Worm (Caenorhabditis elegans) whole organism, L4 larva: ENCODE results near the gene cwp-5.

ENCODE experiments used
- D1046.2 ChIP-seq: fragments of 200-800 bp; sonication (Bioruptor generic); IDR thresholded peaks from 2 replicates; pipeline ENCODE4 v1.3.6; 2022; ENCODE audit warnings: missing genetic modification characterization, missing compliant biosample characterization
- F10B5.3 ChIP-seq: sonication (generic microtip); optimal IDR thresholded peaks from 2 replicates; lab custom pipeline; 2016; ENCODE audit warnings: mild to moderate bottlenecking, missing genetic modification characterization, missing compliant biosample characterization
- T26A8.4 ChIP-seq: fragments of 200-800 bp; sonication (Bioruptor generic); IDR thresholded peaks from 2 replicates; pipeline ENCODE4 v1.3.6; 2022; ENCODE audit warnings: missing genetic modification characterization, missing compliant biosample characterization
- ZK337.2 ChIP-seq: fragments of 200-800 bp; sonication (Bioruptor generic); IDR thresholded peaks from 2 replicates; pipeline ENCODE4 v1.3.6; 2022; ENCODE audit warnings: missing genetic modification reagents, missing genetic modification characterization, missing compliant biosample characterization
- aha-1 ChIP-seq: fragments of 150-350 bp; peaks from one replicate; lab custom pipeline; 2014; ENCODE audit warnings: missing biosample characterization, missing genetic modification characterization
- ceh-20 ChIP-seq: fragments of 200-800 bp; sonication (Bioruptor generic); IDR thresholded peaks from 2 replicates; pipeline ENCODE4 v1.3.6; 2022; ENCODE audit warnings: missing genetic modification reagents, missing genetic modification characterization, missing compliant biosample characterization
- ceh-44 ChIP-seq: fragments of 200-800 bp; sonication (Bioruptor generic); IDR thresholded peaks from 2 replicates; pipeline ENCODE4 v1.3.6; 2022; ENCODE audit warnings: missing genetic modification reagents, missing genetic modification characterization, missing compliant biosample characterization
- ceh-82 ChIP-seq: sonication (generic microtip); optimal IDR thresholded peaks from 2 replicates; lab custom pipeline; 2017; ENCODE audit warnings: missing biosample characterization, missing genetic modification characterization
- daf-12 ChIP-seq: fragments of 150-350 bp; optimal IDR thresholded peaks from 2 replicates; lab custom pipeline; 2014; ENCODE audit warnings: missing biosample characterization, missing genetic modification reagents, missing genetic modification characterization
- daf-16 ChIP-seq, 3 experiments: sonication (generic microtip); optimal IDR thresholded peaks; 2 replicates each; lab custom pipeline; 2016 to 2017; ENCODE audit warnings: missing genetic modification characterization in 3 of 3, missing genetic modification reagents in 3 of 3, mild to moderate bottlenecking in 2 of 3, missing compliant biosample characterization in 2 of 3, missing biosample characterization in 1 of 3, moderate library complexity in 1 of 3
- daf-8 ChIP-seq: fragments of 200-800 bp; sonication (Bioruptor generic); IDR thresholded peaks from 2 replicates; pipeline ENCODE4 v1.3.6; 2022; ENCODE audit warnings: missing genetic modification characterization, missing compliant biosample characterization
- dmd-6 ChIP-seq: fragments of 200-800 bp; sonication (Bioruptor generic); IDR thresholded peaks from 2 replicates; pipeline ENCODE4 v1.3.6; 2022; ENCODE audit warnings: missing genetic modification reagents, missing genetic modification characterization, missing compliant biosample characterization
- duxl-1 ChIP-seq: sonication (generic microtip); optimal IDR thresholded peaks from 2 replicates; lab custom pipeline; 2016; ENCODE audit warnings: mild to moderate bottlenecking, missing genetic modification characterization, moderate library complexity, missing compliant biosample characterization; ENCODE audit not compliant: poor library complexity
- egl-27 ChIP-seq: sonication (generic microtip); optimal IDR thresholded peaks from 3 replicates; lab custom pipeline; 2017; ENCODE audit warnings: missing biosample characterization, missing genetic modification reagents, missing genetic modification characterization
- fkh-10 ChIP-seq: fragments of 150-350 bp; optimal IDR thresholded peaks from 2 replicates; lab custom pipeline; 2014; ENCODE audit warnings: missing biosample characterization, missing genetic modification reagents, missing genetic modification characterization
- fos-1 ChIP-seq: fragments of 150-350 bp; optimal IDR thresholded peaks from 2 replicates; lab custom pipeline; 2014; ENCODE audit warnings: missing biosample characterization, missing genetic modification characterization
- hif-1 ChIP-seq, 2 experiments: sonication (generic microtip); optimal IDR thresholded peaks; 2 replicates each; lab custom pipeline; 2016 to 2017; ENCODE audit warnings: missing compliant biosample characterization in 2 of 2, missing genetic modification characterization in 2 of 2, missing genetic modification reagents in 2 of 2, missing genotype in 2 of 2, mild to moderate bottlenecking in 1 of 2
- hlh-30 ChIP-seq: sonication (generic microtip); optimal IDR thresholded peaks from 2 replicates; lab custom pipeline; 2017; ENCODE audit warnings: antibody characterized with exemption, mild to moderate bottlenecking, missing genetic modification characterization, missing compliant biosample characterization; ENCODE audit not compliant: insufficient read depth
- jun-1 ChIP-seq: fragments of 150-350 bp; optimal IDR thresholded peaks from 2 replicates; lab custom pipeline; 2014; ENCODE audit warnings: missing biosample characterization, missing genetic modification reagents, missing genetic modification characterization
- lim-7 ChIP-seq: fragments of 200-800 bp; sonication (Bioruptor generic); IDR thresholded peaks from 2 replicates; pipeline ENCODE4 v1.3.6; 2022; ENCODE audit warnings: missing genetic modification characterization, missing compliant biosample characterization
- lin-1 ChIP-seq: fragments of 200-800 bp; sonication (Bioruptor generic); IDR thresholded peaks from 2 replicates; pipeline ENCODE4 v1.3.6; 2022; ENCODE audit warnings: missing genetic modification reagents, missing genetic modification characterization, missing compliant biosample characterization
- lin-15B ChIP-seq: fragments of 150-350 bp; sonication (generic microtip); optimal IDR thresholded peaks from 3 replicates; lab custom pipeline; 2014; ENCODE audit warnings: missing biosample characterization, missing genetic modification characterization
- lir-3 ChIP-seq: sonication (generic microtip); optimal IDR thresholded peaks from 2 replicates; lab custom pipeline; 2016; ENCODE audit warnings: mild to moderate bottlenecking, missing genetic modification characterization, missing compliant biosample characterization
- mdl-1 ChIP-seq, 2 experiments: fragments of 150-350 bp in 1 of 2; sonication (generic microtip) in 1 of 2; optimal IDR thresholded peaks; 2 replicates each; lab custom pipeline; 2014 to 2017; ENCODE audit warnings: missing biosample characterization in 2 of 2, missing genetic modification characterization in 2 of 2
- mdt-29 ChIP-seq: fragments of 200-800 bp; sonication (Bioruptor generic); IDR thresholded peaks from 2 replicates; pipeline ENCODE4 v1.3.6; 2022; ENCODE audit warnings: missing genetic modification reagents, missing genetic modification characterization, missing compliant biosample characterization
- mes-2 ChIP-seq: sonication (generic microtip); optimal IDR thresholded peaks from 2 replicates; lab custom pipeline; 2016; ENCODE audit warnings: missing genotype, mild to moderate bottlenecking, missing genetic modification characterization, missing compliant biosample characterization; ENCODE audit not compliant: poor library complexity, severe bottlenecking
- mxl-2 ChIP-seq: fragments of 200-800 bp; sonication (Bioruptor generic); conservative IDR thresholded peaks from 2 replicates; pipeline ENCODE4 v1.3.6; 2022; ENCODE audit warnings: missing genetic modification reagents, missing genetic modification characterization, missing compliant biosample characterization
- nhr-111 ChIP-seq: fragments of 200-800 bp; sonication (Bioruptor generic); optimal IDR thresholded peaks from 2 replicates; lab custom pipeline; 2018; ENCODE audit warnings: mild to moderate bottlenecking, missing genetic modification characterization, missing compliant biosample characterization
- nhr-28 ChIP-seq: fragments of 150-350 bp; optimal IDR thresholded peaks from 2 replicates; lab custom pipeline; 2014; ENCODE audit warnings: missing biosample characterization, missing genetic modification characterization
- nhr-41 ChIP-seq: fragments of 200-800 bp; sonication (Bioruptor generic); IDR thresholded peaks from 2 replicates; pipeline ENCODE4 v1.3.6; 2022; ENCODE audit warnings: missing genetic modification reagents, missing genetic modification characterization, missing compliant biosample characterization
- pha-4 ChIP-seq, 2 experiments: fragments of 150-350 bp in 1 of 2; fragments of 200-800 bp in 1 of 2; sonication (Bioruptor generic) in 1 of 2; IDR thresholded peaks in 1 of 2; optimal IDR thresholded peaks in 1 of 2; 2 replicates each; pipeline versions ENCODE4 v1.3.6 to Lab custom; 2014 to 2022; ENCODE audit warnings: missing genetic modification characterization in 2 of 2, missing genetic modification reagents in 2 of 2, missing biosample characterization in 1 of 2, missing compliant biosample characterization in 1 of 2
- php-3 ChIP-seq: fragments of 200-800 bp; sonication (Bioruptor generic); IDR thresholded peaks from 2 replicates; pipeline ENCODE4 v1.3.6; 2022; ENCODE audit warnings: missing genetic modification reagents, missing genetic modification characterization, missing compliant biosample characterization
- pqm-1 ChIP-seq: sonication (generic microtip); optimal IDR thresholded peaks from 2 replicates; lab custom pipeline; 2017; ENCODE audit warnings: missing biosample characterization, missing genetic modification characterization
- rbr-2 ChIP-seq: sonication (generic microtip); optimal IDR thresholded peaks from 2 replicates; lab custom pipeline; 2016; ENCODE audit warnings: missing genotype, missing genetic modification characterization, missing compliant biosample characterization
- sdz-12 ChIP-seq: fragments of 200-800 bp; sonication (Bioruptor generic); optimal IDR thresholded peaks from 2 replicates; lab custom pipeline; 2018; ENCODE audit warnings: mild to moderate bottlenecking, missing genetic modification characterization, missing compliant biosample characterization
- skn-1 ChIP-seq: fragments of 150-350 bp; optimal IDR thresholded peaks from 2 replicates; lab custom pipeline; 2014; ENCODE audit warnings: missing biosample characterization, missing genetic modification characterization
- spr-1 ChIP-seq: sonication (generic microtip); optimal IDR thresholded peaks from 2 replicates; lab custom pipeline; 2016; ENCODE audit warnings: mild to moderate bottlenecking, missing genetic modification characterization, missing compliant biosample characterization
- tra-1 ChIP-seq: fragments of 200-800 bp; sonication (Bioruptor generic); IDR thresholded peaks from 2 replicates; pipeline ENCODE4 v1.3.6; 2022; ENCODE audit warnings: missing genetic modification reagents, missing genetic modification characterization, missing compliant biosample characterization
- unc-39 ChIP-seq: sonication (generic microtip); optimal IDR thresholded peaks from 2 replicates; lab custom pipeline; 2017; ENCODE audit warnings: missing biosample characterization, missing genetic modification characterization
- unc-62 ChIP-seq, 3 experiments: fragments of 150-350 bp in 1 of 3; sonication (generic microtip); optimal IDR thresholded peaks in 2 of 3; peaks in 1 of 3; 1 replicate in 1 of 3; 2 replicates in 2 of 3; lab custom pipeline; 2014 to 2017; ENCODE audit warnings: missing biosample characterization in 3 of 3, missing genetic modification characterization in 3 of 3, missing genetic modification reagents in 3 of 3, missing genotype in 1 of 3
- zip-2 ChIP-seq: fragments of 150-350 bp; optimal IDR thresholded peaks from 2 replicates; lab custom pipeline; 2014; ENCODE audit warnings: missing biosample characterization, missing genetic modification characterization

Gene cwp-5

DNA sequence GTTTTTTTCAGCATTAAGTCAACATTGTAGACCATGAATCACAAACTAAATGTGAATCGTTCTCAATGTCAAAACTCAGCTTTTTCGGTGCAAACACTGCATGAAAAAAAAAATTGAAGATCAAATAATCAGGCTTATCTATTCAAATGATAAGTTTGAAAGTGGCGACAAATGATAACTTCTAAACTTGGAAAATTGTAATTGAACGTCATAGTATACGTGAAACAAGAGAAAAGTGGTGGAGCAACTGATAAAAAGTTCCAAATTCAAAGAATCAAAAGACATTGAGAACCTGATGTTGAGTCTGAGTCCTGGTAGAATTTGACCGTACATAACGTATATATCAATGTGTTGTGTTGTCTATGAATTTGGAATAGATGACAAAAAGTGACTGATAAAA lies 26.6 kb downstream of the cwp-5 start (continued):
- TF ChIP-seq unc-62 (GFP tag; optimal IDR thresholded peaks at IDR 0.05 in 1 of 2; lab: Kevin White, UChicago) (peak in 1 of 2 experiments; percentile 40), unc-62 (tag; optimal IDR thresholded peaks at IDR 0.05; lab: Kevin White, UChicago) (no peak), aha-1 (tag; lab: Kevin White, UChicago) (no peak), spr-1 (tag; lab: Kevin White, UChicago) (no peak), sdz-12 (GFP tag; lab: Kevin White, UChicago) (no peak), zip-2 (tag; lab: Kevin White, UChicago) (no peak), ceh-20 (GFP tag; lab: Robert Waterston, UW) (no peak), T26A8.4 (GFP tag; lab: Robert Waterston, UW) (no peak), hlh-30 (tag; lab: Kevin White, UChicago) (no peak), skn-1 (no peak), mdt-29 (GFP tag; lab: Robert Waterston, UW) (no peak), egl-27 (no peak), hif-1 (tag; optimal IDR thresholded peaks at IDR 0.05; lab: Kevin White, UChicago) (no peak), daf-12 (tag; lab: Kevin White, UChicago) (no peak), dmd-6 (GFP tag; lab: Robert Waterston, UW) (peak; percentile 77)

DNA sequence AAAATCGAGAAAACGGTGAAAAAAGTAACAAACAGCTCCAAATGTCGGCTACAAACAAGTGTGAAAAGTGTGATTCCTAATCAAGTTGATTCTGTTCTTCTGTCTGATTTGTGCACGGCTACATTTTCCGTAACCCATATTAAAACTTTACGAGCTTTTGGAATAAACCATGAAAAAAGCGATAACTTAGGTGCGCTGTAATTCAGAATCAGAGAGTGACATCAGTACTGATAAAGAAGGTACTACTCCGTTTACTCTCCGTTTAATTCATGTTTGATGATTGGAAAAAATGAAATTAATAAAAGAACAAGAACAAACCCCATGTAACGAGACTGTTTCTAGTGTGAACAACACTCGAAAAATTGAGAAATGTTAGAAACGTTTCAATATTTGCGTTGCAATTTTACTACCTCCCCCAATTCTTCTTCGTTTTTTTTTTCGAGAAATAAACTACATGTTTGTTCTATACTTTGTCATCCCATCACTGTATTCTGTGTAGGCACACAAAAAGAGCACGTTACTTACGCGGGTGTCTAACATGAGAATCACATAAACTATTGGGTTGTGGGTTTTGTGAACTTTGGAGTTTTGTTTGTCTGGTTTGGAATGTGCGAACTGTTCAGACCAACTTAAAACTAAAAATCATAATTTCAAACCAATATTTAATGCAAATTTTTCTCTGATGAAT lies 27.3 kb downstream of the cwp-5 start:
- no peak for TF ChIP-seq F10B5.3 (tag; lab: Kevin White, UChicago)
- no peak for TF ChIP-seq mdl-1 (tag; optimal IDR thresholded peaks at IDR 0.05; lab: Kevin White, UChicago)
- TF ChIP-seq zip-2 (tag; lab: Kevin White, UChicago) = no peak
- TF ChIP-seq lim-7 = no peak
- TF ChIP-seq ZK337.2 (GFP tag; lab: Robert Waterston, UW) = no peak
- no peak for TF ChIP-seq lin-15B (tag; lab: Kevin White, UChicago)
- no peak for TF ChIP-seq mes-2 (tag; lab: Kevin White, UChicago)
- TF ChIP-seq daf-16 (GFP tag; optimal IDR thresholded peaks at IDR 0.05; lab: Kevin White, UChicago) = no peak
- TF ChIP-seq daf-16 (tag; optimal IDR thresholded peaks at IDR 0.05; lab: Kevin White, UChicago) = peak; percentile 66
- TF ChIP-seq dmd-6 (GFP tag; lab: Robert Waterston, UW) = peak; percentile 45; the same call in 1 of the 2 replicates
- no peak for TF ChIP-seq duxl-1 (tag; lab: Kevin White, UChicago)
- TF ChIP-seq ceh-82 (tag; lab: Kevin White, UChicago) = no peak
- TF ChIP-seq nhr-28 (tag; lab: Kevin White, UChicago) = peak; percentile 77
- TF ChIP-seq php-3 = peak; percentile 94
- peak; percentile 31 for TF ChIP-seq hlh-30 (tag; lab: Kevin White, UChicago)
- no peak for TF ChIP-seq ceh-20 (GFP tag; lab: Robert Waterston, UW)
- no peak for TF ChIP-seq daf-8 (GFP tag; lab: Robert Waterston, UW)
- peak; percentile 47 for TF ChIP-seq pqm-1 (tag; lab: Kevin White, UChicago)
- TF ChIP-seq mxl-2 (GFP tag; lab: Robert Waterston, UW) = no peak
- TF ChIP-seq unc-39 (tag; lab: Kevin White, UChicago) = no peak

DNA sequence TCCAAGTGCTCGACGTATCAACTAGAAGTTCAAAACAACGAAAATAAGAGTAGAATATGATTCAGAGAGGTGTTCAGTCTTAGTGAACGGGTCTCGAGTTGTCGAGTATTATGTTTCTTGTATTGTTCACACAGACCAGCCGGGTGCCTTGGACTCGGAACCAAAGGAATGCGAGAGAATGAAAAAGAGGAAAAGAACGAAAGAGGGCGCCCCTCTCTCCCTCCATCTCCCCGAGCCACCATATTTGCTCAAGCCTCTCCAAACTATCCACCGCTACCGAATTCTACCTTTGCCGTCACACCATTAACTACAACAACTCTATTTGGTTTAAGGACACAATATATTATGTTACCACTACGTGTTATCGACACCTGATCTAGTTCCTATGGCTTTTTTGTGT lies 28.0 kb downstream of the cwp-5 start:
- TF ChIP-seq nhr-111 (no peak), unc-62 (GFP tag; optimal IDR thresholded peaks at IDR 0.05 in 1 of 2; lab: Kevin White, UChicago) (no peak), unc-62 (tag; optimal IDR thresholded peaks at IDR 0.05; lab: Kevin White, UChicago) (no peak), nhr-28 (tag; lab: Kevin White, UChicago) (peak; percentile 19)

DNA sequence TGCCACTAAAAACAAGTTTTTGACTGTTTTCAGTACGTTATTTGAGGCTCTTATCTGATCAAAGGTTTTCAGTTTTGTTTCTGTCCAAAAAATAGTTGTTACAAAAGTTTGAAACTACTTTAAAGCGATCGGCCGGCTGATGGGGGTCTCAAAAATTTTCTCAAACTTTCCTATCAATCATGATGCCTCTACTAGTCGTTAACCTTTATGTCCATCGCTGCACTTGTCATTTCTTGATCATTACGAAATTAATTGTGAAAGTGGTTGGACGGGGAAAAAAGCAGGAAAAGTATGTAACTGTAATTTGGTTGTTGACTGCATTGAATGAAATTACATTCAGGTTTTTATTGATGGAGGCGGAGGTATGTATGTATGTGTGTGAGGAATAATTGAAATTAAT lies 29.9 kb downstream of the cwp-5 start:
- TF ChIP-seq rbr-2 (tag; lab: Kevin White, UChicago) (no peak), lim-7 (no peak), sdz-12 (GFP tag; lab: Kevin White, UChicago) (no peak), dmd-6 (GFP tag; lab: Robert Waterston, UW) (0 out of 2 replicates have a peak, but pooled peaks have one; percentile 13), fkh-10 (GFP tag; lab: Kevin White, UChicago) (no peak), nhr-41 (GFP tag; lab: Robert Waterston, UW) (no peak), mes-2 (tag; lab: Kevin White, UChicago) (no peak), tra-1 (0 out of 2 replicates have a peak, but pooled peaks have one; percentile 15), D1046.2 (GFP tag; lab: Robert Waterston, UW) (no peak), lin-1 (no peak), pha-4 (GFP tag; IDR thresholded peaks at IDR 0.05; lab: Robert Waterston, UW) (no peak), pha-4 (tag; optimal IDR thresholded peaks at IDR 0.05; lab: Kevin White, UChicago) (no peak), lir-3 (no peak), ceh-44 (GFP tag; lab: Robert Waterston, UW) (no peak), fos-1 (tag; lab: Kevin White, UChicago) (no peak), jun-1 (no peak), unc-62 (GFP tag; optimal IDR thresholded peaks at IDR 0.05 in 1 of 2; lab: Kevin White, UChicago) (peak in 1 of 2 experiments; percentile 13), unc-62 (tag; optimal IDR thresholded peaks at IDR 0.05; lab: Kevin White, UChicago) (no peak), lin-15B (tag; lab: Kevin White, UChicago) (no peak)
